Fruit fly (Drosophila melanogaster) whole organism, wandering third instar larva: ENCODE results near the gene ImpE1.
A peak's percentile ranks its signal among the peaks of the same experiment; 100 is the strongest.

Experiments used
- CG32264 ChIP-seq: fragments of 200-800 bp; sonication (Bioruptor generic); optimal IDR thresholded peaks from 2 replicates; lab custom pipeline; 2016; ENCODE audit warnings: missing biosample characterization, missing genetic modification characterization
- Myc ChIP-seq: fragments of >200 bp; optimal IDR thresholded peaks from 2 replicates; lab custom pipeline; 2017
- OdsH ChIP-seq: fragments of 200-800 bp; sonication (Bioruptor generic); optimal IDR thresholded peaks from 2 replicates; lab custom pipeline; 2016; ENCODE audit warnings: missing biosample characterization, mild to moderate bottlenecking, missing genetic modification characterization
- ey ChIP-seq: fragments of 200-800 bp; sonication (Bioruptor generic); optimal IDR thresholded peaks from 2 replicates; lab custom pipeline; 2016; ENCODE audit warnings: missing biosample characterization, missing genetic modification characterization
- fru ChIP-seq: fragments of 200-800 bp; sonication (Bioruptor generic); optimal IDR thresholded peaks from 3 replicates; lab custom pipeline; 2016; ENCODE audit warnings: missing biosample characterization, mild to moderate bottlenecking, missing genetic modification characterization

dm6 chr3L:8329005-8329404 lies 43.2 kb upstream of the ImpE1 start:
- TF ChIP-seq fru (GFP tag; lab: Kevin White, UChicago) (no peak), CG32264 (GFP tag; lab: Kevin White, UChicago) (no peak), ey (GFP tag; lab: Kevin White, UChicago) (no peak), Myc (lab: Kevin White, UChicago) (peak; percentile 96), OdsH (no peak)
